Fruit fly (Drosophila melanogaster): ENCODE results near the gene Cdc7.

The Cdc7 gene

DNA sequence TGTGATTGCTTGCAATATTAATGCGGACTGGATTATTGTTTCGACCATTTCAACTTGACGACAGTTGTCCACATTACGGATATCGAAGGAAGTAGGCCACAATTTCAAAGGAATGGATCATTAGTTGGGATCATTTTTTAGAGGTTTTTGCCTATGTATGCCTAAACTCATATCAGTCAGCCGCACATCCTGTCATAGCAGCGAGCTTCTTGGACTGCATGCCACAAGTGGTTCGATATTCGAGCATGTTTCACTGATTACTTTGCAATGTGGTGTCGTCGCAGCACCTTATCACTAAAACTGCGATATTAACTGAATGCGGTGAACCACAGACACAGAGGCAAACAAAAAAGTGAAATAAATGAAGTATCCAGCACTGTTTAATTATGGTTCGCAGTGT is 9.6 kb downstream of the Cdc7 start:
- no peak for TF ChIP-seq Hr78 (GFP tag; optimal IDR thresholded peaks at IDR 0.05)
- TF ChIP-seq Rel (GFP tag; optimal IDR thresholded peaks at IDR 0.05), result no peak
- TF ChIP-seq Rel (tag; optimal IDR thresholded peaks at IDR 0.05), result peak; percentile 32

dm6 chrX:6673637-6674487 is 19.5 kb downstream of the Cdc7 start, which contains the start of the genes CG3198 and Mcm6:
Gene CG3198, minus strand, starts transcription at chrX:6673973.
Gene Mcm6, plus strand, starts transcription at chrX:6674387.
- no peak for TF ChIP-seq lola (GFP tag; optimal IDR thresholded peaks at IDR 0.05)
- TF ChIP-seq Hr78 (GFP tag; optimal IDR thresholded peaks at IDR 0.05), result no peak
- TF ChIP-seq CG32264 (GFP tag; optimal IDR thresholded peaks at IDR 0.05), result no peak
- no peak for TF ChIP-seq ey (GFP tag; optimal IDR thresholded peaks at IDR 0.05)
- no peak for TF ChIP-seq Hr83 (GFP tag; optimal IDR thresholded peaks at IDR 0.05; ENCODE audit: poor library complexity, severe bottlenecking)
- TF ChIP-seq brk (GFP tag; optimal IDR thresholded peaks at IDR 0.05), result no peak
- no peak for TF ChIP-seq dsf (GFP tag; optimal IDR thresholded peaks at IDR 0.05; ENCODE audit: borderline replicate concordance)
- peak; percentile 16 for TF ChIP-seq HLH106 (tag; optimal IDR thresholded peaks at IDR 0.05)
- no peak for TF ChIP-seq jim (GFP tag; optimal IDR thresholded peaks at IDR 0.05)
- no peak for TF ChIP-seq Sp1 (GFP tag; optimal IDR thresholded peaks at IDR 0.05)
- TF ChIP-seq Myc (optimal IDR thresholded peaks at IDR 0.05), result peak; percentile 6
- TF ChIP-seq sage (GFP tag; optimal IDR thresholded peaks at IDR 0.05), result no peak
- TF ChIP-seq Vsx2 (GFP tag; optimal IDR thresholded peaks at IDR 0.05; ENCODE audit: partially characterized antibody), result no peak

dm6 chrX:6677826-6678489 is 23.6 kb downstream of the Cdc7 start, which contains the start of gene Fum1:
Gene Fum1, plus strand, starts transcription at chrX:6678424.
- TF ChIP-seq usp (GFP tag; optimal IDR thresholded peaks at IDR 0.05) (no peak), rgr (GFP tag; optimal IDR thresholded peaks at IDR 0.05) (peak; percentile 39), HLH106 (tag; optimal IDR thresholded peaks at IDR 0.05) (peak; percentile 45), foxo (GFP tag; optimal IDR thresholded peaks at IDR 0.05) (peak in 1 of 2 experiments; percentile 36), Rel (GFP tag; optimal IDR thresholded peaks at IDR 0.05) (no peak), Rel (tag; optimal IDR thresholded peaks at IDR 0.05) (peak; percentile 1), h (GFP tag; optimal IDR thresholded peaks at IDR 0.05) (peak; percentile 36), ey (GFP tag; optimal IDR thresholded peaks at IDR 0.05) (peak; percentile 2), Sp1 (GFP tag; optimal IDR thresholded peaks at IDR 0.05) (peak; percentile 17), Jra (GFP tag; optimal IDR thresholded peaks at IDR 0.05) (no peak), sv (GFP tag; optimal IDR thresholded peaks at IDR 0.05) (peak; percentile 6), dmrt93B (GFP tag; optimal IDR thresholded peaks at IDR 0.05) (no peak), woc (GFP tag; optimal IDR thresholded peaks at IDR 0.05) (peak; percentile 48), N (GFP tag; optimal IDR thresholded peaks at IDR 0.05) (no peak)

dm6 chrX:6678635-6679501 is 24.5 kb downstream of the Cdc7 start, which contains the start of gene ND-ASHI:
Gene ND-ASHI, minus strand, starts transcription at chrX:6679118.
- TF ChIP-seq fru (GFP tag; optimal IDR thresholded peaks at IDR 0.05) (peak; percentile 95), dl (GFP tag; optimal IDR thresholded peaks at IDR 0.05; ENCODE audit: insufficient read depth in 1 of 2, partially characterized antibody in 2 of 2) (no peak), Vsx2 (GFP tag; optimal IDR thresholded peaks at IDR 0.05; ENCODE audit: partially characterized antibody) (no peak), dmrt93B (GFP tag; optimal IDR thresholded peaks at IDR 0.05) (peak; percentile 94), jim (GFP tag; optimal IDR thresholded peaks at IDR 0.05) (no peak), Abd-B (GFP tag; optimal IDR thresholded peaks at IDR 0.05) (no peak), Rel (GFP tag; optimal IDR thresholded peaks at IDR 0.05) (peak; percentile 89), Rel (tag; optimal IDR thresholded peaks at IDR 0.05) (no peak), h (GFP tag; optimal IDR thresholded peaks at IDR 0.05) (peak; percentile 96), lola (GFP tag; optimal IDR thresholded peaks at IDR 0.05) (no peak), CG9705 (GFP tag; optimal IDR thresholded peaks at IDR 0.05) (peak; percentile 93), foxo (GFP tag; optimal IDR thresholded peaks at IDR 0.05) (peak; percentile 68 to 97), CrebA (GFP tag; optimal IDR thresholded peaks at IDR 0.05; ENCODE audit: borderline replicate concordance) (no peak), Dfd (GFP tag; optimal IDR thresholded peaks at IDR 0.05) (no peak), Mio (GFP tag; optimal IDR thresholded peaks at IDR 0.05) (peak; percentile 67), dsf (GFP tag; optimal IDR thresholded peaks at IDR 0.05; ENCODE audit: borderline replicate concordance) (peak; percentile 78), HLH106 (tag; optimal IDR thresholded peaks at IDR 0.05) (peak; percentile 94), CG32264 (GFP tag; optimal IDR thresholded peaks at IDR 0.05) (peak; percentile 85), sage (GFP tag; optimal IDR thresholded peaks at IDR 0.05) (peak; percentile 90), psq (GFP tag; optimal IDR thresholded peaks at IDR 0.05) (peak; percentile 91), usp (GFP tag; optimal IDR thresholded peaks at IDR 0.05) (no peak), br (GFP tag; optimal IDR thresholded peaks at IDR 0.05) (peak; percentile 95), Myc (optimal IDR thresholded peaks at IDR 0.05) (no peak), GATAd (GFP tag; optimal IDR thresholded peaks at IDR 0.05) (peak; percentile 73), N (GFP tag; optimal IDR thresholded peaks at IDR 0.05) (no peak), Hr83 (GFP tag; optimal IDR thresholded peaks at IDR 0.05; ENCODE audit: poor library complexity, severe bottlenecking) (peak; percentile 89), sv (GFP tag; optimal IDR thresholded peaks at IDR 0.05) (peak; percentile 94), Dif (GFP tag; optimal IDR thresholded peaks at IDR 0.05; ENCODE audit: partially characterized antibody) (no peak), ey (GFP tag; optimal IDR thresholded peaks at IDR 0.05) (peak; percentile 95), Jra (GFP tag; optimal IDR thresholded peaks at IDR 0.05) (peak; percentile 90), woc (GFP tag; optimal IDR thresholded peaks at IDR 0.05) (peak; percentile 94)

Data from whole organism, wandering third instar larva.